Fruit fly (Drosophila melanogaster): Measurements from ENCODE around the gene CG42327.
A peak's percentile ranks its signal among the peaks of the same experiment; 100 is the strongest.

Gene CG42327

DNA sequence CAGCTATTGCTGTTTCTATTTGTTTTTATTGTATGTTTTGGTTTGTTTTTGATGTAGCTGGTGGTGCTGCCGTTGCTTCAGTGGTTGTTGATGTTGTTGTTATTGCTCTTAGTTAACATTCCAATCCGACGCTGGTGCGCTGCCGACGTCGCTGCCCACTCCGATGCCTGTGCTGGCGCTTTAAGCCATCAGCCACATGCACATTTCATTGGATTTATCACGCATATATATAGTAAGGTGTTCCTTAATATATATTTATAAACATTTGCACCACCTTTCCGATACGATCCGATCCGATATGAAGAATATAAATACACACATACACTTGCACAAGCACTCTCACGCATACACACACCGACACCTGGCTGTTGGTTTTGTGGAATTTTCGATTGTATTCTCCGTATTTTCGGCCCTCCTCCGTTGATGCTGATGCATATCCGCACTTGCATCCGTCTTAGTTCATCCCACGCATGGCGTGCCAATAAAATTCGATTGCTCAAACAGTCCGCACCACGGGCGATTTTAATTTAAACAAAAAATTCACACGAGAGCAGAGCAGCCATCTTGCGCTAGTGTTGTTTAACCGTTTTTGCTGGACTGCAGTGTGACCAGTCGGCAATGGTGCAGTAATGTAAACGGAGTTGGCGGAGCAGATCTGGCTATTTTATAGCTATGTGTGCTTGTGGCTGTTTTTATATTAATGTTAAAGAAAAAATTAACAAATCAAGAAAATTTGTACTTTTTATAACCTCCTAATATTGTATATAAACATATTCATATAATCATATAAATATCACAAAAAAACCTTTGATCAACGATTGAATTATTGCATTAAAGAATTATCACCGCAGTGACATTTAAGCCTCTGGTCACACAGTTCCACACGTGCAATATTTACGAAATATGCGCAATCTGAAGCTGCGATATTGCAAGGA, 5.6 kb upstream of the CG42327 start, which contains the start of the genes Csk and Elp1 (continued):
- TF ChIP-seq tin (GFP tag; optimal IDR thresholded peaks at IDR 0.05), result peak; percentile 41
- peak; percentile 58 for TF ChIP-seq dmrt11E (tag; optimal IDR thresholded peaks at IDR 0.05)
- TF ChIP-seq eve (GFP tag; optimal IDR thresholded peaks at IDR 0.05), result peak in 1 of 2 experiments; percentile 50
- TF ChIP-seq CG11456 (GFP tag; IDR thresholded peaks at IDR 0.05), result 0 out of 3 replicates have a peak, but pooled peaks have one; percentile 54
- 0 out of 2 replicates have a peak, but pooled peaks have one; percentile 17 for TF ChIP-seq Atf6 (GFP tag; IDR thresholded peaks at IDR 0.05)
- TF ChIP-seq B-H1 (GFP tag; IDR thresholded peaks at IDR 0.05), result no peak
- no peak for TF ChIP-seq ATbp (GFP tag; optimal IDR thresholded peaks at IDR 0.05)
- TF ChIP-seq Sry-β (GFP tag; optimal IDR thresholded peaks at IDR 0.05), result peak; percentile 95
- TF ChIP-seq CG15479 (GFP tag; optimal IDR thresholded peaks at IDR 0.05), result peak; percentile 84
- peak; percentile 15; the same call in 1 of the 2 replicates for TF ChIP-seq bbx (GFP tag; IDR thresholded peaks at IDR 0.05; ENCODE audit: partially characterized antibody)
- no peak for TF ChIP-seq D (optimal IDR thresholded peaks at IDR 0.05)
- no peak for TF ChIP-seq D (GFP tag; optimal IDR thresholded peaks at IDR 0.05)
- TF ChIP-seq CG9437 (GFP tag; optimal IDR thresholded peaks at IDR 0.05), result peak; percentile 48
- TF ChIP-seq run (tag; optimal IDR thresholded peaks at IDR 0.05), result peak; percentile 18
- TF ChIP-seq CG34224 (GFP tag; IDR thresholded peaks at IDR 0.05; ENCODE audit: partially characterized antibody), result no peak
- TF ChIP-seq tup (GFP tag; optimal IDR thresholded peaks at IDR 0.05), result peak; percentile 22
- TF ChIP-seq GATAe (GFP tag; conservative IDR thresholded peaks at IDR 0.05), result no peak
- peak; percentile 5 for TF ChIP-seq chn (GFP tag; optimal IDR thresholded peaks at IDR 0.05)
- no peak for TF ChIP-seq tna (GFP tag; IDR thresholded peaks at IDR 0.05; ENCODE audit: partially characterized antibody)
- TF ChIP-seq cad (GFP tag; optimal IDR thresholded peaks at IDR 0.05), result no peak
- peak; percentile 21 for TF ChIP-seq Sox102F (GFP tag; optimal IDR thresholded peaks at IDR 0.05)
- peak; percentile 73 for TF ChIP-seq Dek (tag; optimal IDR thresholded peaks at IDR 0.05)
- TF ChIP-seq CG11723 (GFP tag; optimal IDR thresholded peaks at IDR 0.05), result peak; percentile 21
- TF ChIP-seq crol (GFP tag; IDR thresholded peaks at IDR 0.05), result no peak
- TF ChIP-seq Dll (GFP tag; IDR thresholded peaks at IDR 0.05; ENCODE audit: partially characterized antibody), result no peak
- TF ChIP-seq CG30431 (GFP tag; optimal IDR thresholded peaks at IDR 0.05), result peak; percentile 26
- no peak for TF ChIP-seq CG14667 (GFP tag; IDR thresholded peaks at IDR 0.05)
- no peak for TF ChIP-seq vnd (GFP tag; IDR thresholded peaks at IDR 0.05; ENCODE audit: partially characterized antibody)
- TF ChIP-seq CG16863 (GFP tag; optimal IDR thresholded peaks at IDR 0.05), result no peak
- TF ChIP-seq CG12744 (GFP tag; optimal IDR thresholded peaks at IDR 0.05), result no peak
- no peak for TF ChIP-seq Oaz (GFP tag; IDR thresholded peaks at IDR 0.05)
- peak; percentile 23 for TF ChIP-seq ab (GFP tag; optimal IDR thresholded peaks at IDR 0.05)
- TF ChIP-seq wor (GFP tag; IDR thresholded peaks at IDR 0.05), result no peak
- peak; percentile 73 for TF ChIP-seq CG30020 (tag; optimal IDR thresholded peaks at IDR 0.05)
- no peak for TF ChIP-seq Gsc (GFP tag; IDR thresholded peaks at IDR 0.05)
- no peak for TF ChIP-seq tll (GFP tag; optimal IDR thresholded peaks at IDR 0.05)
- no peak for TF ChIP-seq Awh (GFP tag; IDR thresholded peaks at IDR 0.05)
- TF ChIP-seq CG14710 (tag; optimal IDR thresholded peaks at IDR 0.05), result peak; percentile 85
- TF ChIP-seq CG2678 (tag; optimal IDR thresholded peaks at IDR 0.05), result peak; percentile 64
- TF ChIP-seq en (GFP tag; optimal IDR thresholded peaks at IDR 0.05), result no peak
- TF ChIP-seq Rfx (GFP tag; IDR thresholded peaks at IDR 0.05), result peak; percentile 68; the same call in 1 of the 2 replicates
- TF ChIP-seq prd (optimal IDR thresholded peaks at IDR 0.05), result no peak
- peak; percentile 48; the same call in 1 of the 3 replicates for TF ChIP-seq prd (GFP tag; IDR thresholded peaks at IDR 0.05)
- TF ChIP-seq Oli (tag; optimal IDR thresholded peaks at IDR 0.05), result peak; percentile 29
- TF ChIP-seq CG2712 (tag; optimal IDR thresholded peaks at IDR 0.05), result peak; percentile 68
- TF ChIP-seq HmgZ (tag; optimal IDR thresholded peaks at IDR 0.05), result peak; percentile 75
- peak; percentile 64 for TF ChIP-seq CG2120 (GFP tag; optimal IDR thresholded peaks at IDR 0.05)
- TF ChIP-seq CG7963 (GFP tag; IDR thresholded peaks at IDR 0.05; ENCODE audit: partially characterized antibody), result no peak
